Worm (Caenorhabditis elegans): Measurements from ENCODE around the gene C25A8.5.
A peak's percentile ranks its signal among the peaks of the same experiment; 100 is the strongest.

The C25A8.5 gene

ce11 chrIV:7048637-7049245 is 49.4 kb downstream of the C25A8.5 start:
- TF ChIP-seq crh-2 (tag; optimal IDR thresholded peaks at IDR 0.05), result peak; percentile 35
- no peak for TF ChIP-seq nhr-10 (tag; optimal IDR thresholded peaks at IDR 0.05)
- peak; percentile 27 for TF ChIP-seq blmp-1 (tag; optimal IDR thresholded peaks at IDR 0.05; ENCODE audit: insufficient read depth)
- TF ChIP-seq mab-5 (tag; optimal IDR thresholded peaks at IDR 0.05), result no peak
- peak; percentile 6 for TF ChIP-seq sma-9 (GFP tag; optimal IDR thresholded peaks at IDR 0.05)
- no peak for TF ChIP-seq sma-9 (tag; optimal IDR thresholded peaks at IDR 0.05)
- peak; percentile 54 for TF ChIP-seq sma-3 (GFP tag; optimal IDR thresholded peaks at IDR 0.05)
- TF ChIP-seq Y55F3AM.14 (GFP tag; optimal IDR thresholded peaks at IDR 0.05), result no peak
- TF ChIP-seq gmeb-1 (tag; optimal IDR thresholded peaks at IDR 0.05), result peak; percentile 4
- no peak for TF ChIP-seq C34F6.9 (tag; optimal IDR thresholded peaks at IDR 0.05)
- TF ChIP-seq lsy-2 (tag; optimal IDR thresholded peaks at IDR 0.05), result peak in 1 of 2 experiments; percentile 24
- no peak for TF ChIP-seq ceh-82 (tag; optimal IDR thresholded peaks at IDR 0.05)
- TF ChIP-seq nhr-21 (tag; optimal IDR thresholded peaks at IDR 0.05), result peak; percentile 13
- no peak for TF ChIP-seq mbf-1 (tag; optimal IDR thresholded peaks at IDR 0.05)
- TF ChIP-seq nhr-25 (tag; optimal IDR thresholded peaks at IDR 0.05), result peak; percentile 46
- no peak for TF ChIP-seq ama-1 (optimal IDR thresholded peaks at IDR 0.05)

ce11 chrIV:7049672-7050206 is 50.4 kb downstream of the C25A8.5 start, which contains the start of gene nhr-105:
Gene nhr-105, plus strand, starts transcription at chrIV:7050156.
- TF ChIP-seq ceh-16 (tag; optimal IDR thresholded peaks at IDR 0.05) (no peak), nhr-6 (tag; optimal IDR thresholded peaks at IDR 0.05) (no peak), sma-9 (GFP tag; optimal IDR thresholded peaks at IDR 0.05) (peak; percentile 32), sma-9 (tag; optimal IDR thresholded peaks at IDR 0.05) (peak; percentile 3), ZK546.5 (tag; optimal IDR thresholded peaks at IDR 0.05) (no peak), zag-1 (tag; optimal IDR thresholded peaks at IDR 0.05) (no peak), crh-2 (tag; optimal IDR thresholded peaks at IDR 0.05) (peak; percentile 93), ztf-4 (tag; optimal IDR thresholded peaks at IDR 0.05) (peak; percentile 71), snpc-4 (tag; optimal IDR thresholded peaks at IDR 0.05) (peak; percentile 1), fos-1 (tag; optimal IDR thresholded peaks at IDR 0.05) (peak; percentile 65), elt-3 (tag; optimal IDR thresholded peaks at IDR 0.05) (no peak), nhr-23 (tag; optimal IDR thresholded peaks at IDR 0.05) (no peak), lin-13 (GFP tag; optimal IDR thresholded peaks at IDR 0.05) (peak; percentile 45), nhr-25 (tag; optimal IDR thresholded peaks at IDR 0.05) (peak; percentile 95), nhr-237 (tag; optimal IDR thresholded peaks at IDR 0.05) (no peak), skn-1 (tag; optimal IDR thresholded peaks at IDR 0.05) (no peak), F13H6.1 (tag; optimal IDR thresholded peaks at IDR 0.05) (peak; percentile 71), sma-3 (GFP tag; optimal IDR thresholded peaks at IDR 0.05) (peak; percentile 76), sem-4 (tag; optimal IDR thresholded peaks at IDR 0.05) (peak; percentile 38), nhr-11 (tag; optimal IDR thresholded peaks at IDR 0.05) (no peak), blmp-1 (tag; optimal IDR thresholded peaks at IDR 0.05; ENCODE audit: insufficient read depth) (peak; percentile 85), nhr-21 (tag; optimal IDR thresholded peaks at IDR 0.05) (peak; percentile 72), mdl-1 (tag; optimal IDR thresholded peaks at IDR 0.05) (no peak), Y55F3AM.14 (GFP tag; optimal IDR thresholded peaks at IDR 0.05) (peak; percentile 49), nhr-10 (tag; optimal IDR thresholded peaks at IDR 0.05) (no peak), ztf-1 (GFP tag; conservative IDR thresholded peaks at IDR 0.05) (no peak), gmeb-1 (tag; optimal IDR thresholded peaks at IDR 0.05) (peak; percentile 61), nhr-12 (tag; optimal IDR thresholded peaks at IDR 0.05) (no peak), mbf-1 (tag; optimal IDR thresholded peaks at IDR 0.05) (no peak), lsy-2 (tag; optimal IDR thresholded peaks at IDR 0.05) (peak in 1 of 2 experiments; percentile 69), unc-39 (tag; optimal IDR thresholded peaks at IDR 0.05) (no peak), peb-1 (tag; optimal IDR thresholded peaks at IDR 0.05) (no peak), nhr-129 (tag; optimal IDR thresholded peaks at IDR 0.05) (peak; percentile 77), egl-27 (tag; optimal IDR thresholded peaks at IDR 0.05) (peak; percentile 65), nhr-77 (tag; optimal IDR thresholded peaks at IDR 0.05) (no peak)

Data from whole organism, L2 larva.